Worm (Caenorhabditis elegans): Measurements from ENCODE around the gene C03B1.14.

The C03B1.14 gene

ce11 chrX:6320887-6321286 lies 39.7 kb downstream of the C03B1.14 start:
- peak; percentile 59 for TF ChIP-seq nhr-20 (tag; optimal IDR thresholded peaks at IDR 0.05)
- peak; percentile 80 for TF ChIP-seq pag-3 (tag; optimal IDR thresholded peaks at IDR 0.05; ENCODE audit: borderline replicate concordance, insufficient read depth)
- no peak for TF ChIP-seq ceh-88 (GFP tag; IDR thresholded peaks at IDR 0.05)
- TF ChIP-seq nhr-71 (tag; optimal IDR thresholded peaks at IDR 0.05), result peak; percentile 32
- TF ChIP-seq isw-1 (GFP tag; IDR thresholded peaks at IDR 0.05), result no peak
- peak; percentile 53 for TF ChIP-seq mep-1 (tag; optimal IDR thresholded peaks at IDR 0.05)
- TF ChIP-seq mdl-1 (tag; optimal IDR thresholded peaks at IDR 0.05), result no peak
- peak; percentile 92 for TF ChIP-seq nhr-85 (tag)
- TF ChIP-seq irx-1 (tag; optimal IDR thresholded peaks at IDR 0.05), result peak; percentile 20
- TF ChIP-seq tbx-2 (tag; optimal IDR thresholded peaks at IDR 0.05), result peak; percentile 36
- TF ChIP-seq nhr-19 (GFP tag; conservative IDR thresholded peaks at IDR 0.05), result peak; percentile 29; the same call in 1 of the 2 replicates
- peak in 4 of 6 experiments; percentile 11 to 58 (median 23) for TF ChIP-seq elt-3 (tag; optimal IDR thresholded peaks at IDR 0.05)
- TF ChIP-seq hlh-4 (tag; optimal IDR thresholded peaks at IDR 0.05), result no peak
- TF ChIP-seq unc-86 (tag; optimal IDR thresholded peaks at IDR 0.05), result no peak
- peak; percentile 52 for TF ChIP-seq snu-23 (GFP tag; optimal IDR thresholded peaks at IDR 0.05)
- peak; percentile 40 for TF ChIP-seq nhr-90 (tag; optimal IDR thresholded peaks at IDR 0.05; ENCODE audit: poor library complexity)
- no peak for TF ChIP-seq swsn-7 (tag; optimal IDR thresholded peaks at IDR 0.05)
- TF ChIP-seq C04F5.9 (tag; optimal IDR thresholded peaks at IDR 0.05), result no peak
- TF ChIP-seq nhr-84 (tag; optimal IDR thresholded peaks at IDR 0.05), result no peak
- TF ChIP-seq fkh-8 (tag; optimal IDR thresholded peaks at IDR 0.05), result no peak
- no peak for TF ChIP-seq ceh-90 (tag; optimal IDR thresholded peaks at IDR 0.05)
- peak; percentile 77 for TF ChIP-seq blmp-1 (tag; optimal IDR thresholded peaks at IDR 0.05)
- 0 out of 2 replicates have a peak, but pooled peaks have one; percentile 38 for TF ChIP-seq grh-1 (GFP tag; IDR thresholded peaks at IDR 0.05)
- peak; percentile 91 for TF ChIP-seq lin-14 (GFP tag; optimal IDR thresholded peaks at IDR 0.05)
- no peak for TF ChIP-seq ceh-63 (GFP tag; optimal IDR thresholded peaks at IDR 0.05)

- TF ChIP-seq rnt-1 (tag; optimal IDR thresholded peaks at IDR 0.05) (no peak), nhr-12 (tag; optimal IDR thresholded peaks at IDR 0.05) (no peak), ceh-90 (tag; optimal IDR thresholded peaks at IDR 0.05) (no peak), fkh-8 (tag; optimal IDR thresholded peaks at IDR 0.05) (no peak), lin-13 (GFP tag; optimal IDR thresholded peaks at IDR 0.05) (no peak)
Observed at ce11 chrX:6319546-6319945, 41.0 kb downstream of the C03B1.14 start, which contains the start of gene chtb-3. TSS of gene chtb-3 (minus strand) at chrX:6319646.

ce11 chrX:6318803-6319202 lies 41.8 kb downstream of the C03B1.14 start:
- peak; percentile 6 for TF ChIP-seq mep-1 (tag; optimal IDR thresholded peaks at IDR 0.05)
- no peak for TF ChIP-seq unc-62 (GFP tag; optimal IDR thresholded peaks at IDR 0.05)
- no peak for TF ChIP-seq fkh-10 (GFP tag; optimal IDR thresholded peaks at IDR 0.05)
- TF ChIP-seq irx-1 (tag; optimal IDR thresholded peaks at IDR 0.05), result no peak
- TF ChIP-seq mef-2 (tag; optimal IDR thresholded peaks at IDR 0.05), result no peak
- no peak for TF ChIP-seq zag-1 (tag; optimal IDR thresholded peaks at IDR 0.05)
- TF ChIP-seq lin-14 (GFP tag; optimal IDR thresholded peaks at IDR 0.05), result peak; percentile 31
- TF ChIP-seq nhr-85 (tag), result peak; percentile 84
- TF ChIP-seq ceh-82 (tag; optimal IDR thresholded peaks at IDR 0.05), result no peak
- no peak for TF ChIP-seq dpl-1 (GFP tag; optimal IDR thresholded peaks at IDR 0.05)
- no peak for TF ChIP-seq egl-27 (tag; optimal IDR thresholded peaks at IDR 0.05)
- no peak for TF ChIP-seq zip-4 (GFP tag; optimal IDR thresholded peaks at IDR 0.05)
- no peak for TF ChIP-seq nhr-12 (tag; optimal IDR thresholded peaks at IDR 0.05)
- no peak for TF ChIP-seq alr-1 (tag; optimal IDR thresholded peaks at IDR 0.05; ENCODE audit: borderline replicate concordance)
- TF ChIP-seq grh-1 (GFP tag; IDR thresholded peaks at IDR 0.05), result 0 out of 2 replicates have a peak, but pooled peaks have one; percentile 12
- TF ChIP-seq nhr-84 (tag; optimal IDR thresholded peaks at IDR 0.05), result no peak
- no peak for TF ChIP-seq lsy-2 (tag; optimal IDR thresholded peaks at IDR 0.05)
- TF ChIP-seq C16A3.4 (tag; optimal IDR thresholded peaks at IDR 0.05), result no peak
- TF ChIP-seq tbx-2 (tag; optimal IDR thresholded peaks at IDR 0.05), result peak; percentile 1
- TF ChIP-seq hlh-4 (tag; optimal IDR thresholded peaks at IDR 0.05), result no peak

Measured in whole organism, L1 larva.